Worm (Caenorhabditis elegans) whole organism, mixed stage, embryonic: ENCODE data around the gene F38B2.6.

Experiments
- M03D4.4 ChIP-seq: sonication (generic microtip); optimal IDR thresholded peaks from 2 replicates; lab custom pipeline; 2017; ENCODE audit warnings: mild to moderate bottlenecking, missing genetic modification characterization, missing compliant biosample characterization
- bed-3 ChIP-seq: fragments of 200-800 bp; sonication (Bioruptor generic); optimal IDR thresholded peaks from 3 replicates; lab custom pipeline; 2018; ENCODE audit warnings: mild to moderate bottlenecking, missing genetic modification characterization, moderate library complexity, missing compliant biosample characterization
- blmp-1 ChIP-seq: fragments of 150-350 bp; optimal IDR thresholded peaks from 2 replicates; lab custom pipeline; 2014; ENCODE audit warnings: missing biosample characterization, missing genetic modification characterization
- ceh-39 ChIP-seq: fragments of 150-350 bp; optimal IDR thresholded peaks from 2 replicates; lab custom pipeline; 2014; ENCODE audit warnings: missing biosample characterization, missing genetic modification characterization
- ceh-43 ChIP-seq: fragments of 200-800 bp; sonication (Bioruptor generic); optimal IDR thresholded peaks from 2 replicates; lab custom pipeline; 2018; ENCODE audit warnings: mild to moderate bottlenecking, missing genetic modification characterization, moderate library complexity, missing compliant biosample characterization
- ces-1 ChIP-seq: fragments of 150-350 bp; optimal IDR thresholded peaks from 2 replicates; lab custom pipeline; 2014; ENCODE audit warnings: missing biosample characterization, missing genetic modification reagents, missing genetic modification characterization
- cnd-1 ChIP-seq: fragments of 200-800 bp; sonication (Bioruptor generic); optimal IDR thresholded peaks from 2 replicates; lab custom pipeline; 2018; ENCODE audit warnings: mild to moderate bottlenecking, missing genetic modification characterization, missing compliant biosample characterization
- drap-1 ChIP-seq: fragments of 200-800 bp; sonication (Bioruptor generic); optimal IDR thresholded peaks from 3 replicates; lab custom pipeline; 2018; ENCODE audit warnings: mild to moderate bottlenecking, missing genetic modification characterization, missing compliant biosample characterization
- elt-1 ChIP-seq: sonication (generic microtip); optimal IDR thresholded peaks from 2 replicates; lab custom pipeline; 2017; ENCODE audit warnings: missing genetic modification characterization, mild to moderate bottlenecking, missing compliant biosample characterization, antibody characterized with exemption, moderate library complexity, borderline replicate concordance; ENCODE audit not compliant: insufficient read depth
- elt-3 ChIP-seq: fragments of 150-350 bp; optimal IDR thresholded peaks from 2 replicates; lab custom pipeline; 2014; ENCODE audit warnings: missing biosample characterization, missing genetic modification characterization
- flh-1 ChIP-seq: fragments of 200-800 bp; sonication (Bioruptor generic); optimal IDR thresholded peaks from 2 replicates; lab custom pipeline; 2018; ENCODE audit warnings: mild to moderate bottlenecking, missing genetic modification characterization, moderate library complexity, missing compliant biosample characterization
- ham-2 ChIP-seq: fragments of 200-800 bp; sonication (Bioruptor generic); optimal IDR thresholded peaks from 2 replicates; lab custom pipeline; 2018; ENCODE audit warnings: mild to moderate bottlenecking, missing genetic modification characterization, missing compliant biosample characterization
- hlh-1 ChIP-seq: fragments of 150-350 bp; optimal IDR thresholded peaks from 2 replicates; lab custom pipeline; 2014; ENCODE audit warnings: missing biosample characterization, missing genetic modification reagents, missing genetic modification characterization
- lin-13 ChIP-seq: fragments of 150-350 bp; optimal IDR thresholded peaks from 2 replicates; lab custom pipeline; 2014; ENCODE audit warnings: missing biosample characterization, missing genetic modification characterization
- lsy-2 ChIP-seq: fragments of 150-350 bp; optimal IDR thresholded peaks from 2 replicates; lab custom pipeline; 2014; ENCODE audit warnings: missing biosample characterization, missing genetic modification characterization
- mab-5 ChIP-seq: fragments of 150-350 bp; optimal IDR thresholded peaks from 2 replicates; lab custom pipeline; 2014; ENCODE audit warnings: missing biosample characterization, missing genetic modification characterization
- mep-1 ChIP-seq: fragments of 150-350 bp; optimal IDR thresholded peaks from 2 replicates; lab custom pipeline; 2017; ENCODE audit warnings: missing biosample characterization, missing genetic modification reagents, missing genetic modification characterization, inconsistent platforms
- mls-2 ChIP-seq: sonication (generic microtip); optimal IDR thresholded peaks from 2 replicates; lab custom pipeline; 2016; ENCODE audit warnings: mild to moderate bottlenecking, missing genetic modification characterization, moderate library complexity, missing compliant biosample characterization
- nhr-12 ChIP-seq: fragments of 150-350 bp; optimal IDR thresholded peaks from 2 replicates; lab custom pipeline; 2014; ENCODE audit warnings: missing biosample characterization, missing genetic modification characterization
- nhr-2 ChIP-seq: fragments of 150-350 bp; optimal IDR thresholded peaks from 2 replicates; lab custom pipeline; 2014; ENCODE audit warnings: missing biosample characterization, missing genetic modification characterization
- nhr-237 ChIP-seq: fragments of 150-350 bp; optimal IDR thresholded peaks from 2 replicates; lab custom pipeline; 2014; ENCODE audit warnings: missing biosample characterization, missing genetic modification characterization
- nhr-28 ChIP-seq: fragments of 150-350 bp; optimal IDR thresholded peaks from 2 replicates; lab custom pipeline; 2014; ENCODE audit warnings: missing biosample characterization, missing genetic modification characterization
- nhr-76 ChIP-seq: sonication (generic microtip); optimal IDR thresholded peaks from 2 replicates; lab custom pipeline; 2017; ENCODE audit warnings: missing biosample characterization, missing genetic modification characterization
- pha-4 ChIP-seq: fragments of 150-350 bp; optimal IDR thresholded peaks from 2 replicates; lab custom pipeline; 2018; ENCODE audit warnings: missing biosample characterization, missing genetic modification reagents, missing genetic modification characterization
- snpc-4 ChIP-seq: fragments of 150-350 bp; optimal IDR thresholded peaks from 2 replicates; lab custom pipeline; 2014; ENCODE audit warnings: missing biosample characterization, missing genetic modification characterization
- sptf-1 ChIP-seq: sonication (generic microtip); optimal IDR thresholded peaks from 2 replicates; lab custom pipeline; 2017; ENCODE audit warnings: mild to moderate bottlenecking, missing genetic modification characterization, moderate library complexity, missing compliant biosample characterization
- tbx-8 ChIP-seq: fragments of 200-800 bp; sonication (Bioruptor generic); optimal IDR thresholded peaks from 2 replicates; lab custom pipeline; 2018; ENCODE audit warnings: mild to moderate bottlenecking, missing genetic modification characterization, moderate library complexity, missing compliant biosample characterization
- unc-120 ChIP-seq: sonication (generic microtip); optimal IDR thresholded peaks from 2 replicates; lab custom pipeline; 2017; ENCODE audit warnings: missing genetic modification characterization, missing compliant biosample characterization; ENCODE audit not compliant: poor library complexity, severe bottlenecking
- unc-39 ChIP-seq: fragments of 150-350 bp; optimal IDR thresholded peaks from 2 replicates; lab custom pipeline; 2014; ENCODE audit warnings: missing biosample characterization, missing genetic modification characterization
- unc-62 ChIP-seq: fragments of 150-350 bp; optimal IDR thresholded peaks from 2 replicates; lab custom pipeline; 2014; ENCODE audit warnings: missing biosample characterization, missing genetic modification reagents, missing genetic modification characterization
- ztf-11 ChIP-seq: fragments of 150-350 bp; optimal IDR thresholded peaks from 2 replicates; lab custom pipeline; 2014; ENCODE audit warnings: missing biosample characterization, missing genetic modification characterization

The F38B2.6 gene

DNA sequence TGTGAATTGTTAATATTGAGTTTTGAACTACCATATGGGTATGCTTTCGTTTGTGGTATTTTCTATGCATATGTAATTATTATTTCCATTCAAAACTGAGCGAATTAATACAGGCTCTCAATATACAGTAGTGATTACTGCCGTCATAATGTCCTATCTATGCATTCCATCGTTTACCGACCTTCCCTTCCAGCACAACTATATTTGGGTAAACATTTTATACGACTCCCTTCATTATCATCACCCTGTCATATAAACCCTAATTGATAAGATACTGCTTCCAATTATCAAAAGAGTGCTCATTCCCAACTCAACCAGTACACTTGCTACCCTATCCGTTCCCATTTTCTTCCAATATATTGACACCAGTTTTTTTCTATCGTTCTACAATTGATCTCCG lies 8.9 kb upstream of the F38B2.6 start:
- TF ChIP-seq blmp-1 (tag; lab: Kevin White, UChicago): no peak
- TF ChIP-seq bed-3 (GFP tag; lab: Kevin White, UChicago): no peak
- TF ChIP-seq ztf-11 (tag; lab: Kevin White, UChicago): no peak
- no peak for TF ChIP-seq lin-13 (tag; lab: Kevin White, UChicago)
- no peak for TF ChIP-seq sptf-1 (tag; lab: Kevin White, UChicago)
- no peak for TF ChIP-seq hlh-1
- no peak for TF ChIP-seq mep-1 (tag; lab: Kevin White, UChicago)
- no peak for TF ChIP-seq drap-1 (GFP tag; lab: Kevin White, UChicago)

ce11 chrX:11287617-11288016 lies 6.6 kb upstream of the F38B2.6 start, which contains the start of gene F38B2.4:
Gene F38B2.4, minus strand, starts transcription at chrX:11287717.
- no peak for TF ChIP-seq unc-62 (GFP tag; lab: Kevin White, UChicago)
- no peak for TF ChIP-seq mep-1 (tag; lab: Kevin White, UChicago)
- TF ChIP-seq ham-2 (GFP tag; lab: Kevin White, UChicago): no peak
- TF ChIP-seq ztf-11 (tag; lab: Kevin White, UChicago): no peak
- no peak for TF ChIP-seq bed-3 (GFP tag; lab: Kevin White, UChicago)
- no peak for TF ChIP-seq lin-13 (tag; lab: Kevin White, UChicago)
- TF ChIP-seq nhr-76 (tag; lab: Kevin White, UChicago): no peak
- TF ChIP-seq sptf-1 (tag; lab: Kevin White, UChicago): no peak
- TF ChIP-seq mab-5 (tag; lab: Kevin White, UChicago): no peak
- TF ChIP-seq cnd-1 (tag; lab: Kevin White, UChicago): no peak
- no peak for TF ChIP-seq elt-3 (tag; lab: Kevin White, UChicago)
- TF ChIP-seq blmp-1 (tag; lab: Kevin White, UChicago): no peak
- TF ChIP-seq pha-4 (tag; lab: Kevin White, UChicago): no peak
- no peak for TF ChIP-seq unc-39
- TF ChIP-seq ceh-39 (tag; lab: Kevin White, UChicago): no peak
- TF ChIP-seq tbx-8 (GFP tag; lab: Kevin White, UChicago): no peak
- no peak for TF ChIP-seq M03D4.4 (tag; lab: Kevin White, UChicago)
- TF ChIP-seq ces-1 (GFP tag; lab: Kevin White, UChicago): no peak
- no peak for TF ChIP-seq drap-1 (GFP tag; lab: Kevin White, UChicago)
- no peak for TF ChIP-seq nhr-2 (tag; lab: Kevin White, UChicago)

DNA sequence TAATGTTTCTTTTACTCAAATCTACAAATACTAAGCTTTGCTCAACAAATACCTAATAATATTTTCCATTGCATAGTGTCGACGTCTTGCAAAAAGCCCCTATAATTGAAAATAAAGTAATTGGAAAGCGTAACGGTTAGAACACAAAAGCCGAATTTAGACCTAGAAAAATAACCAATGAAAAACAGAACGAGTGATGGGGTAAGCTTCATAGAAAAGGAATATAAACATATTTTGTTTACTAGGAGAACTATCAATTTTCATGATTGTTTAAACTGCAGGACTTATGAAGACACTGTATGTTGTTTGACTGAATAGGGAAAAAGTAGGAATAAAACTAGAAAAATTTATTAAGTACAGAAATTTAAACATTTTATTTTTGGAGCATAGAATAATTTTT lies 5.2 kb upstream of the F38B2.6 start, which contains the start of gene F38B2.3:
Gene F38B2.3, minus strand, starts transcription at position 101 of the 400 bp plus-strand sequence.
- TF ChIP-seq unc-120 (tag; lab: Kevin White, UChicago) (no peak), unc-62 (GFP tag; lab: Kevin White, UChicago) (no peak), ceh-39 (tag; lab: Kevin White, UChicago) (no peak), flh-1 (GFP tag; lab: Kevin White, UChicago) (no peak), unc-39 (no peak), elt-3 (tag; lab: Kevin White, UChicago) (no peak)

DNA sequence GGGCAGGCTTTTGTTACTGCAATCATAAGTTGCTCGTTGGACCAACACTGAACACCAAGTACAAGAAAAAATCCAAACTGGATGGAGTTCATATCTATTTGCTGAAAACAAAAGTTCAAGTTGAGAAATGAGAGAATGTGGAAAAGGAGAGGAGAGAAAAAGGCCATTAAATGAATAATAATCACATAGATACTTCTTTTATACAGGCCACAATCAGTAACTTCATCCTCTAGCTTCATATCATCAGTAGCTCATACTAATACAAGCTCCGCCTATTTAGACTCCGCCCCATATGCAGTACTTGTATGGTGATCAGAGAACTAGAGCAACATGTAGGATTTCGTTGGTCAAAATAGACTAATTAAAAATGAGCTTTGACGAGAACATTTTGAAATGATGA lies 1.8 kb downstream of the F38B2.6 start, which contains the start of gene F38B2.2:
Gene F38B2.2, minus strand, starts transcription at position 101 of the 400 bp plus-strand sequence.
- TF ChIP-seq lin-13 (tag; lab: Kevin White, UChicago): no peak
- TF ChIP-seq, all 35 proteins: peak for 0

DNA sequence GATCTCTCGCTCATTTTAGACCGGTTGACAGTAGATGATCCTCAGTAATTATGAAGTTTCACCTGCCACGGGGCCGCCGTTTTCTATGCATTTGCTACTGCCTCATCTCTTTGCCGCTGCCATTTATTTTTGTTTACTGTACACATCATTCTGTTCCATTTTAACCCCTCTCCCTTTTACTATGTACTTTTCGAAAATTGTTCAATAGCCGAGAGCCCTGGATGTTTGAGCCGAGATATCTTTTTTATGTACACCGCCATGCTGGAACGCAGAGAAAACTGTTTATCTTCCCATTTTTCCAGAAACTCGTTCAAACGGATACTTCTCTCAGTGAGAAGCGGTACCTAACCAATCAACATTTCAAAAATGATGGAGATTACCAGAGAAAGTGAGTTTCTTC lies 10.2 kb downstream of the F38B2.6 start, which contains the start of gene ifa-1:
Gene ifa-1, plus strand, starts transcription at position 301 of the 400 bp plus-strand sequence.
- TF ChIP-seq nhr-237 (tag; lab: Kevin White, UChicago) (no peak), snpc-4 (no peak), nhr-2 (tag; lab: Kevin White, UChicago) (no peak), lsy-2 (tag; lab: Kevin White, UChicago) (no peak), unc-39 (no peak), flh-1 (GFP tag; lab: Kevin White, UChicago) (no peak), M03D4.4 (tag; lab: Kevin White, UChicago) (no peak), elt-3 (tag; lab: Kevin White, UChicago) (no peak), nhr-12 (tag; lab: Kevin White, UChicago) (no peak), bed-3 (GFP tag; lab: Kevin White, UChicago) (no peak)

- no peak for TF ChIP-seq drap-1 (GFP tag; lab: Kevin White, UChicago)
- no peak for TF ChIP-seq ztf-11 (tag; lab: Kevin White, UChicago)
- TF ChIP-seq ceh-39 (tag; lab: Kevin White, UChicago): no peak
- TF ChIP-seq unc-39: no peak
- TF ChIP-seq ham-2 (GFP tag; lab: Kevin White, UChicago): no peak
- no peak for TF ChIP-seq nhr-28 (tag; lab: Kevin White, UChicago)
- TF ChIP-seq ces-1 (GFP tag; lab: Kevin White, UChicago): no peak
- TF ChIP-seq mls-2 (tag; lab: Kevin White, UChicago): no peak
- no peak for TF ChIP-seq nhr-2 (tag; lab: Kevin White, UChicago)
- TF ChIP-seq lin-13 (tag; lab: Kevin White, UChicago): no peak
- TF ChIP-seq ceh-43: no peak
- no peak for TF ChIP-seq mep-1 (tag; lab: Kevin White, UChicago)
- no peak for TF ChIP-seq cnd-1 (tag; lab: Kevin White, UChicago)
- no peak for TF ChIP-seq elt-1 (tag; lab: Kevin White, UChicago)
- TF ChIP-seq sptf-1 (tag; lab: Kevin White, UChicago): no peak
- TF ChIP-seq nhr-237 (tag; lab: Kevin White, UChicago): no peak
- no peak for TF ChIP-seq nhr-76 (tag; lab: Kevin White, UChicago)
- no peak for TF ChIP-seq pha-4 (tag; lab: Kevin White, UChicago)
Measured at ce11 chrX:11268970-11269369, 12.1 kb downstream of the F38B2.6 start, which contains the start of gene C03A3.3. Gene C03A3.3, minus strand, starts transcription at chrX:11269070.
